Worm (Caenorhabditis elegans) whole organism, L2 larva: ENCODE results near the gene T06C12.12.
"Not testable (repeated sequence)": the region's sequence is repeated elsewhere in the genome, so short reads cannot be mapped to it uniquely, and the experiment has no call there.

Experiments
- C34F6.9 ChIP-seq: fragments of 150-350 bp; optimal IDR thresholded peaks from 2 replicates; lab custom pipeline; 2014; ENCODE audit warnings: missing biosample characterization, missing genetic modification characterization
- F13H6.1 ChIP-seq: sonication (generic microtip); optimal IDR thresholded peaks from 2 replicates; lab custom pipeline; 2016; ENCODE audit warnings: missing genetic modification characterization, missing compliant biosample characterization
- Y55F3AM.14 ChIP-seq: fragments of 200-800 bp; sonication (Bioruptor generic); optimal IDR thresholded peaks from 2 replicates; lab custom pipeline; 2018; ENCODE audit warnings: mild to moderate bottlenecking, missing genetic modification characterization, missing compliant biosample characterization
- alr-1 ChIP-seq: fragments of 150-350 bp; optimal IDR thresholded peaks from 2 replicates; lab custom pipeline; 2014; ENCODE audit warnings: missing biosample characterization, missing genetic modification characterization
- ama-1 ChIP-seq: fragments of 150-350 bp; optimal IDR thresholded peaks from 2 replicates; lab custom pipeline; 2018; ENCODE audit warnings: inconsistent platforms
- blmp-1 ChIP-seq: sonication (generic microtip); optimal IDR thresholded peaks from 2 replicates; lab custom pipeline; 2017; ENCODE audit warnings: missing genetic modification characterization, mild to moderate bottlenecking, missing compliant biosample characterization, antibody characterized with exemption, moderate library complexity; ENCODE audit not compliant: insufficient read depth
- ceh-16 ChIP-seq: fragments of 150-350 bp; optimal IDR thresholded peaks from 2 replicates; lab custom pipeline; 2014; ENCODE audit warnings: missing biosample characterization, missing genetic modification characterization
- dmd-4 ChIP-seq: sonication (generic microtip); optimal IDR thresholded peaks from 2 replicates; lab custom pipeline; 2017; ENCODE audit warnings: missing biosample characterization, missing genetic modification characterization
- egl-27 ChIP-seq: sonication (generic microtip); optimal IDR thresholded peaks from 3 replicates; lab custom pipeline; 2017; ENCODE audit warnings: missing biosample characterization, missing genetic modification reagents, missing genetic modification characterization
- elt-1 ChIP-seq: fragments of 150-350 bp; optimal IDR thresholded peaks from 2 replicates; lab custom pipeline; 2014; ENCODE audit warnings: missing biosample characterization, missing genetic modification characterization
- elt-3 ChIP-seq: sonication (generic microtip); optimal IDR thresholded peaks from 2 replicates; lab custom pipeline; 2017; ENCODE audit warnings: missing biosample characterization, missing genetic modification characterization
- fos-1 ChIP-seq: fragments of 150-350 bp; optimal IDR thresholded peaks from 2 replicates; lab custom pipeline; 2014; ENCODE audit warnings: missing biosample characterization, missing genetic modification characterization
- gmeb-1 ChIP-seq: fragments of 150-350 bp; optimal IDR thresholded peaks from 2 replicates; lab custom pipeline; 2014; ENCODE audit warnings: missing biosample characterization, missing genetic modification characterization
- lin-11 ChIP-seq: fragments of 150-350 bp; sonication (generic microtip); optimal IDR thresholded peaks from 2 replicates; lab custom pipeline; 2014; ENCODE audit warnings: missing biosample characterization, missing genetic modification characterization, inconsistent platforms, mixed read lengths
- lin-13 ChIP-seq: fragments of 150-350 bp; optimal IDR thresholded peaks from 2 replicates; lab custom pipeline; 2014; ENCODE audit warnings: missing biosample characterization, missing genetic modification reagents, missing genetic modification characterization
- lin-39 ChIP-seq: fragments of 150-350 bp; optimal IDR thresholded peaks from 2 replicates; lab custom pipeline; 2014; ENCODE audit warnings: missing biosample characterization, missing genetic modification reagents, missing genetic modification characterization
- lsy-2 ChIP-seq, 2 experiments: fragments of 150-350 bp in 1 of 2; sonication (generic microtip) in 1 of 2; optimal IDR thresholded peaks; 2 replicates each; lab custom pipeline; 2014 to 2017; ENCODE audit warnings: missing biosample characterization in 2 of 2, missing genetic modification characterization in 2 of 2
- mab-5 ChIP-seq: fragments of 150-350 bp; optimal IDR thresholded peaks from 2 replicates; lab custom pipeline; 2014; ENCODE audit warnings: missing biosample characterization, missing genetic modification characterization
- mdl-1 ChIP-seq, 2 experiments: fragments of 150-350 bp in 1 of 2; sonication (generic microtip) in 1 of 2; optimal IDR thresholded peaks; 2 replicates each; lab custom pipeline; 2017; ENCODE audit warnings: missing biosample characterization in 2 of 2, missing genetic modification characterization in 2 of 2
- nhr-10 ChIP-seq: sonication (generic microtip); optimal IDR thresholded peaks from 2 replicates; lab custom pipeline; 2017; ENCODE audit warnings: missing biosample characterization, missing genetic modification characterization
- nhr-11 ChIP-seq: fragments of 150-350 bp; optimal IDR thresholded peaks from 2 replicates; lab custom pipeline; 2014; ENCODE audit warnings: missing biosample characterization, missing genetic modification characterization
- nhr-12 ChIP-seq: fragments of 150-350 bp; optimal IDR thresholded peaks from 2 replicates; lab custom pipeline; 2014; ENCODE audit warnings: missing biosample characterization, missing genetic modification characterization
- nhr-129 ChIP-seq: fragments of 150-350 bp; optimal IDR thresholded peaks from 2 replicates; lab custom pipeline; 2014; ENCODE audit warnings: missing biosample characterization, missing genetic modification characterization
- nhr-21 ChIP-seq: fragments of 150-350 bp; optimal IDR thresholded peaks from 2 replicates; lab custom pipeline; 2014; ENCODE audit warnings: missing biosample characterization, missing genetic modification characterization
- nhr-237 ChIP-seq: fragments of 150-350 bp; optimal IDR thresholded peaks from 2 replicates; lab custom pipeline; 2014; ENCODE audit warnings: missing biosample characterization, missing genetic modification characterization
- nhr-25 ChIP-seq: fragments of 150-350 bp; sonication (generic microtip); optimal IDR thresholded peaks from 3 replicates; lab custom pipeline; 2014; ENCODE audit warnings: missing biosample characterization, missing genetic modification characterization
- nhr-6 ChIP-seq: fragments of 150-350 bp; optimal IDR thresholded peaks from 2 replicates; lab custom pipeline; 2014; ENCODE audit warnings: missing biosample characterization, missing genetic modification characterization
- nhr-77 ChIP-seq: fragments of 150-350 bp; optimal IDR thresholded peaks from 2 replicates; lab custom pipeline; 2014; ENCODE audit warnings: missing biosample characterization, missing genetic modification characterization
- sem-4 ChIP-seq: fragments of 150-350 bp; optimal IDR thresholded peaks from 2 replicates; lab custom pipeline; 2014; ENCODE audit warnings: missing biosample characterization, missing genetic modification reagents, missing genetic modification characterization
- skn-1 ChIP-seq: sonication (generic microtip); optimal IDR thresholded peaks from 2 replicates; lab custom pipeline; 2017; ENCODE audit warnings: missing biosample characterization, missing genetic modification characterization
- sma-3 ChIP-seq: sonication (generic microtip); optimal IDR thresholded peaks from 2 replicates; lab custom pipeline; 2016; ENCODE audit warnings: missing genetic modification reagents, missing genetic modification characterization, missing compliant biosample characterization
- snpc-4 ChIP-seq: fragments of 150-350 bp; optimal IDR thresholded peaks from 2 replicates; lab custom pipeline; 2014; ENCODE audit warnings: missing biosample characterization, missing genetic modification characterization
- unc-39 ChIP-seq: fragments of 150-350 bp; optimal IDR thresholded peaks from 2 replicates; lab custom pipeline; 2014; ENCODE audit warnings: missing biosample characterization, missing genetic modification characterization
- unc-62 ChIP-seq: fragments of 150-350 bp; optimal IDR thresholded peaks from 2 replicates; lab custom pipeline; 2014; ENCODE audit warnings: missing biosample characterization, missing genetic modification reagents, missing genetic modification characterization

Gene T06C12.12

DNA sequence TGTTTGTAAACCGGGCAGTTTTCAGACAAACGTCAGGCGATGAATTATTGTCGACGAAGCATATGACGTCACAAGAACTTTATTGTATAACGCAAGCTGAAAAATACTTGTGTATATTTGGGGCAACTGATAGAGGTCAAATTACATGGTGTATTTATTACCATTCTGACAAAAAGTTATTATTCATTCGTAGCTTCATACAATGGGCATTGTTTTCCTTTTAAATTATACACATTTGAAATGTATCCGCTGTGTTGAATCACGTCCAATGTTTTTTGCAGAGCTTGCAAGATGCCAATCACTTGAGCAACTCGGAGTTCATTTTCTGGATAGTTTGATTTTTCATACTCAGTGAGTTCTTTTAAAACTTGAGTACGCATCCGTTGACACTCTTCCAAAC is 31.1 kb downstream of the T06C12.12 start, which contains the start of gene F35E8.13:
Gene F35E8.13 (plus strand): TSS at position 301 of the 400 bp plus-strand sequence.
- TF ChIP-seq nhr-10 (tag; lab: Kevin White, UChicago) (no peak), C34F6.9 (tag; lab: Kevin White, UChicago) (no peak), nhr-21 (no peak), dmd-4 (tag; lab: Kevin White, UChicago) (no peak), ceh-16 (tag; lab: Kevin White, UChicago) (no peak), nhr-129 (tag; lab: Kevin White, UChicago) (no peak), sma-3 (GFP tag; lab: Kevin White, UChicago) (no peak), nhr-237 (tag; lab: Kevin White, UChicago) (no peak), unc-39 (tag; lab: Kevin White, UChicago) (no peak), nhr-6 (no peak), skn-1 (no peak), snpc-4 (tag; lab: Kevin White, UChicago) (no peak), elt-3 (no peak)

DNA sequence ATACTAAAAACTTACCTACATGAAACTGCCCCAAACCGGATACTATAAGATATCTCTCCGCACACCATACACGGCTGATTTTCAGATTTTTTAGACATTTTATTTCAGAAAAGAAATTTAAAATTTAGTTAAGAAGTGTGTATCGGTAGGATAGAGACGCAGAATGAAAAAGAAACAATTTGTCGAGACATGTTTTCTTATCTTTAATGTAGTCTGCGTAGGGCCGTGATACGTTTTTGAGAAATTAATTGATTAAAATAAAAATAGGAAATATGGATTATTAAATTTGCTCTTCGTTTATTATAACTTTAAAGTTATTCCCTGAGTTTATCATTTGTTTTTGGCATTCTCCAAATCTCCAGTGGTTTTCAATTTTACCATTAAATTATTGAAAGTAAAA is 32.4 kb downstream of the T06C12.12 start, which contains the start of gene nhr-108:
Gene nhr-108 (minus strand): TSS at position 166 of the 400 bp plus-strand sequence.
- TF ChIP-seq lsy-2 (tag; optimal IDR thresholded peaks at IDR 0.05; lab: Kevin White, UChicago) (no peak), nhr-10 (tag; lab: Kevin White, UChicago) (no peak), mab-5 (no peak), mdl-1 (tag; optimal IDR thresholded peaks at IDR 0.05; lab: Kevin White, UChicago) (no peak), unc-62 (GFP tag; lab: Kevin White, UChicago) (no peak), Y55F3AM.14 (GFP tag; lab: Kevin White, UChicago) (no peak), F13H6.1 (tag; lab: Kevin White, UChicago) (no peak)

DNA sequence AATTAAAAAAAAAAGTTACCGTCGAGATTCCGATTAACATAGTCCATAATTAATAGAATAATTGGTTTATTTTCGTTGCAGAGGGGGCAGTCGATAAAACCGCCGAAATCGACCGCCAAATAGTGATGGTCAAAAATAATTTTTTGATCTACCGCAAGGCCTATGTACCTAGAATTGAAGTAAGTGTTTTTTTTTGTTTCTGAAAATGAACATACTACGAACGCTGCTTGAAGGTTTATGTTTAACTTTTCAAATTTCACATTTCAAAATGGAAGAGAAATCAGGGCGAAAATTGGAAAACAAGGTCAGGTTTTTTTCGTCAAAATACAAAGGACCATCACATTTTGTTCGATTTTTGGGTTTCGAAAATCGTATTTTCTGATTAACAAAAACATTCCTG is 36.5 kb downstream of the T06C12.12 start, which contains the start of gene pzf-1:
Gene pzf-1 (minus strand): TSS at position 101 of the 400 bp plus-strand sequence.
- TF ChIP-seq alr-1 (no peak), fos-1 (tag; lab: Kevin White, UChicago) (no peak), nhr-25 (no peak), mab-5 (no peak), nhr-10 (tag; lab: Kevin White, UChicago) (no peak), ceh-16 (tag; lab: Kevin White, UChicago) (no peak), lin-11 (tag; lab: Kevin White, UChicago) (no peak), blmp-1 (no peak), nhr-11 (tag; lab: Kevin White, UChicago) (no peak), nhr-12 (tag; lab: Kevin White, UChicago) (no peak), egl-27 (tag; lab: Kevin White, UChicago) (no peak), elt-1 (no peak), mdl-1 (tag; optimal IDR thresholded peaks at IDR 0.05; lab: Kevin White, UChicago) (no peak), sem-4 (tag; lab: Kevin White, UChicago) (no peak), gmeb-1 (no peak), ama-1 (lab: Kevin White, UChicago) (no peak), F13H6.1 (tag; lab: Kevin White, UChicago) (no peak), sma-3 (GFP tag; lab: Kevin White, UChicago) (no peak)

DNA sequence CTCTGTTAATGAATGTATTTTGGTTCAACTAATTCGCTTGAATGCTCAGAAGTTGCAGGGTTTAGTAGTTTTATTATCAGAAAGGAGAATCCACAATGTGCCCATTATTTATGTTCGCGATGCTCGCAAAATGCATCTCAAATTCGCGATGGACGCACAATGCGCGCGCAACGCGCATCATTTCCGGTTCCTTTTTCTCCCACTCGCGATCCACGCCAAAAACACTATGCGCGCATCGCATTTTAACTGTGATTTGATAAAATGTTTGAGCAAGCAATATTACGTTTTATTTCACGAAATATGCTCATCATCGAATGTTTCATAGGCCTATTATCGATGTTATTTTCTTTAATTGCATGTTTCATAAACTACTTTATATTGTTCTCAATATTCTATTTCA is 38.0 kb downstream of the T06C12.12 start, which contains the start of gene srbc-77:
Gene srbc-77 (plus strand): TSS at position 301 of the 400 bp plus-strand sequence.
- TF ChIP-seq nhr-77, unc-39, nhr-11 (tag; lab: Kevin White, UChicago): not testable (repeated sequence)

DNA sequence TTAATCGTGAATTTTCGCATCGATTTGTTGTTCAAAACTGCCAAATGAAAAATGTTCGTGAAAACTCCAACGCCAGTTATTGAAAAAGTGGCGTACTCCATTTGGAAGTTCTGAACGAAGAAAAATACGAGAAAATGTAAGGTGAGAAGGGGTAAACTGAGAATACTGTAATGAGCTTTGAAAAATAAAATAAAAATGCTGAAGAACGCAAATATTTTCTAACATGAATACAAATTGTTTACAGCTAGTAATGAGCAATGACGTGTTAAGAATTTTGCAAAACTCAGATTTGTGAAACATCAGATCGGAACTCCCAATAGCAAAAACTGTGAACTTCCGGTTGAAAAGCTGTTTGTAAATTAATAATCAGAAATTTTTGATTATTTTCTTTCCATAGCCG is 40.5 kb downstream of the T06C12.12 start, which contains the start of gene srw-26:
Gene srw-26 (minus strand): TSS at position 101 of the 400 bp plus-strand sequence.
- TF ChIP-seq alr-1 (no peak), nhr-25 (no peak), unc-62 (GFP tag; lab: Kevin White, UChicago) (no peak), mab-5 (no peak), lin-13 (no peak), lin-39 (tag; lab: Kevin White, UChicago) (no peak), nhr-11 (tag; lab: Kevin White, UChicago) (no peak)
